Fruit fly (Drosophila melanogaster) whole organism, larva: ENCODE data around the gene CycG.

Source experiments
- noc ChIP-seq: fragments of 200-800 bp; sonication (Bioruptor generic); optimal IDR thresholded peaks from 3 replicates; lab custom pipeline; 2019; ENCODE audit warnings: missing biosample characterization, mild to moderate bottlenecking, missing genetic modification characterization, moderate library complexity

Gene CycG

DNA sequence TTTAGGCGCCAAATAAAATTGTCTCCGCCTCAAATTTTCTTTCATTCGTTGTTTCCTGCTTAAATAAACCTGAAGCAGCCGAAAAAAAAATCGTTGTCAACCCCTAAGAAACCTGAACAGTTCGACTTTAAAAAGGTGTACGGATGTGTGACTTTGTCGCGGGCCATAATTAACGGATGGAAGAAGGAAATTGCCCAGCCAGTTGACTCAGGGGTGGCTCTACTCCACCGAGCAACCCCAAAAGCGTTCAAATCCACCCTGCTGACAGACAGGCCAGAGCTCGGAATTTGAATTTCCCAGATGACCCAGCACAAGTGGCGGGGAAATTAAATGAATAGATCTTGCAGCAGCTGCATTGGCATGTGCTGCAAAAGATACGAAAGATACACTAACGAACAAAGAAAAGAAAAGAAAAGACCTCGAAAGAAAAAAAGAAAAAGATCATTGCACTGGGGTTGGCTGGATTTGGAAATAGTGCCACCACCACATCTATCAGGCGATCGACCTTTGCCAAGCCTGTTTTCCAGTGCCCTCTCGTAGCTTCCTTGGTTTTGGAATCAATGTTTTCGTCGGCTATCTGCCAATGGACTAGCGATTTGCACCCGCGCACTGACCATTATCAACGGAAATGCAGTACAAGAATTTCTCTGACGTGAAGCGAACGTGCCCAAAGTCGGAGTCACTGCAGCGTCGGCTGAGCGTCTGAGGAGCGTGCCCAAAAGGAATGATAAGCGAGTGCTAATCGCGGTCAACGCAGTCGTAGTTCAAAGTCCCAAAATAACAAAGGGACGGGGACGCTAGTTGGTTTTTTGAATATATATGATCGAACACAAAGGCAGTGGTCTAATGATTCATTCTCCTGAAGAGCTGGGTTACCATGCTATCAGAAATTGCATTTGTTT, 6.0 kb downstream of the CycG start:
- TF ChIP-seq noc: no peak

DNA sequence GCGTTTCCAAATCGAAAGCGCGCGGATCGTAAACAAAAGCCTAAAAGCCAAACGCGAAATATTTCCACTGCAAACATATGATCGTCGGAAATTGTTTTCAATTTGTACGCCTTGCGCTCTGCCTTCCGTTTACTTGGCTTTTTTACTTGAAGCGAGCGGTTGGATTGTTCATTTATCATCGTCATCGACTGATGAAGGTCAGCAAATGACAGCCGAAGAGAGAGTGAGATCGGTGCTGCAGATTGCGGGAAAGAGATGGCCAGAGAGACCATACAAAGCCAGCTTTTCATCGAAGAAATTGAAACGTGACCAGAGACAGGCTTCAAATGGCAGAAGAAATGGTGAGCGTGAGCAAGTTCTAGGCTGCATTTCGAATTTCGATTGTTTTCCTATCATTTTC, 6.7 kb downstream of the CycG start:
- TF ChIP-seq noc: no peak

DNA sequence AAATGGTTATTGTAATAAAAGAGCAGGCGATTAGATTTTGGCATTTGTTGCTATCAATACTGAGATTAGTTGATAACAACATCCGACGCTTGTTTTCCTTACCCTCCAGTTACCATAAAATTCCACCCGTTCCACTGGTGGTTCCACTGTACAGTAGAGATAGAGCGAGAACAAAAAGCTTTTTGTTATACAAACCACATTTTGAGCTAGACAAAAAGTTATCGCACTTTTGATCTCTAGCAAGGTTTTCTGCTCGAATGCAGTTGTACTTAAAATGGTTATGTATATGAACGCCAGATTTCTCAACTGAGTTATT, 7.4 kb downstream of the CycG start:
- TF ChIP-seq noc: no peak

DNA sequence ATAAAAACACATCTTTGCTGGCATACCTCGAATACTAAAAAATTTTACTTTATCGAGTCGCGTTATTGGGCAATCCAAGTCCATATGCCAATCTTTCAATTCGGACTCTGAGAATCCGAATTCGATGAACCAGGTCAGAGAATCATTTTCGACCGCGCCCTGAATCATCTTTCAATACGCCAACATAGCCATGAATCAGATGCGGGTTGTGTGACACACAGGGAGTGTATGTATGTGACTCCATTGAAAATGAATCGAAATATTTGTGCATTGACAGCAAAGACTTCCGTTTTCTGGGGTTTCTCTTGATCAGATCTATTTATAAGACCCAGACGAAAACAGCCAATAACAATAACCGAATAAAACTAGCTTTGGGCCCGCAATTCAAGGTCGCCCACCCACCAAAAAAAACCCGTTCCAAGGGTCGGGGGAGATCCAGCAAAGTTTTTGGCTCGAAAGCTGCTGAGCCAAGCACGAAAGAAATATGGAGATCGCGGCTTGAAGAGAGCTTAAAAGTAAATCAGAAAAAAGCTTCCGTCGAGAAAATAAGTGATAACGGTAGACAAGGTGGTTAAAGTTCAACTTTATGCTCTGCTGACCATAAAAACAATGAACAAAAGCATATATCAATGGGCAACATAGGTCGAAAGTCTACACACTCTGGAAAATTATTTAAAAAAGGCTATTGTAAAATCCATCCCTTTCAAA, 7.9 kb downstream of the CycG start:
- TF ChIP-seq noc: no peak

DNA sequence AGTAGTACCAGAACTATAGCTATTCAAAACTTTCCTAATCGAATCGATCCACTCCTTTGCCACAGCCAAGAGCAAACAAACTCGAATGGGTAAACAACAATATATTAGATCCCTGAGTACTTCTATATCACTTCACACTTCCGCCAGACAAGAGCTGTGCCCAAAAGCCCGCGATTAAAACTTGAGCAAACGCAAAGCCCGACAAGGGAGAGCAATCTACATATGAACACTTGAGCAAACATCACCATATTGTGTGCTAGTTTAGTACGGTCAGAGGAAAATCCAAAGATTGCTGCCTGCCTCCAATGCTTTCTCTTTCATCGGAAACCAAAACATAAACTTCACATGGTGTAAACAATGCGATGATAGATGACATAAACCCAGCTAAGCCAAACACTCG, 8.8 kb downstream of the CycG start:
- TF ChIP-seq noc: no peak

DNA sequence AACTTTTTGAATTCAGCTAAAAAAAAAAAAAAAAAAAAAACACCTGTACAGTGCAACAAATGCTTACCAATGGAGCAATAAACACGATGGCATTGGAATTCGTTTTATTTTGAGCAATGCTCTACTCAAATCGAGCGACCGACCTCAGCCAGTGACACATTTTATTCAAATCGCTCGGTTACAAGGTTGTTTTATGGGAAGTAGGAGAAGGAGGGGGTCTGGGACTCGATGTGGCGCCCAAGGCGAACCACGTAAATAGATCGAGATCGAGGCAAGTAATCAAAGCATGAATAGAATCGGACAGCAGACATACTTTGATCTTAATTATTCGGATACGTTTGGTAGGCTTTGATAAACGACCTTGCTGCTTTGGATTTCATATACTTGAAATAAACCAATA, 9.2 kb downstream of the CycG start:
- no peak for TF ChIP-seq noc

DNA sequence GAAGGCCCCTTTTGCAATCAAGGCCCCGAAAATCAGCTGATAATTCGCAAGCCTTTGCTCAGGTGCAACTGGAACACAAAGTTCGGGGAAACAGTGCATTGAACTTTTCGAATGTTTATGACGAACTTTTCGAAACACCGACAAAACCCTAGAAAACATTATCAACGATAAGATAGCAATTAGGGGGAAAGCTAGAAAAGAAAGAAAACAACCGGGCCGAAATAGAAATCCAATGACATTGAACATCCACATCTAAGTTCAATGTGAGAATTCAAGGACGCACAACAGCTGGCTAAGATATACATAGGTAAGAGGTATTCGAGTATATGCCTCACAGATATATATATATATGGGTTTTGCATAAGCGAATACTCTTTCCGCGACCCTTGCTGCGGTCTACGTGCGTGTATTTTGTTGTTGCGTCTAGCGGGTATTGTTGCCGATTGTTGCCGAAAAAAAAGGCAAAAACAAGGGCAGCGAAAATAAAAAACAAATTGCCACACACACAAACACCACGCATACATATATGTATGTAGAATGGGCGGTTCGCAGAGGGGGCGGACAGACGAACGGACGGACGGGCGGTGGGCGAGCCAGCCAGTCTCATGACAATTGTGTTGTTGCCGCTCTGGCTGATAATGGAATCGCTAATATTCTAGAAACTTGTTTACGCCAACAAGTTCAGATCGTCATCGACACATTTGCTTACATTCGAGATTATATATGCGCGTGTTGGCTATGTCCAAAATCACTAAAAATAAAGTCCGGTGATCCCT, 12.7 kb downstream of the CycG start:
- TF ChIP-seq noc: peak; percentile 67

DNA sequence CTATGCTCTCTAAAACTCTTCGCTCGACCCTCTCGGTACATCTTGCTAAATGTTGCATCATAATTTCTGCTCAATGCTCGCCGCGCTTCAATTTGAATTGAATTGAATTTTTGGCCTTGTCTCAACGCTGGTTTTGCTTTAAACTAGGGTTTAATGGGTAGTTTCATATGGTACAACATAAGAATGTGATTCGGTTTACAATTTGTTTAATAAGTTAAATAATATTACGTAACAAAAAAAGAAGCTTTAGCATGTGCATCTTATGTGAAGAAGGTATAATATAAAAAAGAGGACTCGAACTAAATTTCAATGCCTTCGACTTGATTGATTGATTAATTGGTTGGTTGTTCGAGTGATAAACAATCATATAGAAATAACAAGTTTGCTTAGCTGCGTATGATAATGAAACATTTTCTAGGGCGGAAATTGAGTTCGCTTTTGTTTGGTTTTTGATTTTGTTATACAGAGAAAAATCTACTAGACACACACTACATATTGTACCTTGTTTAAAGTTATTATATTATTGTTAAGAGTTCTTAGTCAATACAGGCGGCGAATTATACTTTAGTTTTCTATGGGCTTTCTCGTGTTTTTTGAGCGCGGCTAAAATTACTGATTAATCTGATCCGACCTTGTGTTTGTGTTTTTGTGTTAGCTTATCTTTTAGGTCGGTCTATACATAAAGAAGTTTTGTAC, 14.6 kb downstream of the CycG start:
- TF ChIP-seq noc: no peak

DNA sequence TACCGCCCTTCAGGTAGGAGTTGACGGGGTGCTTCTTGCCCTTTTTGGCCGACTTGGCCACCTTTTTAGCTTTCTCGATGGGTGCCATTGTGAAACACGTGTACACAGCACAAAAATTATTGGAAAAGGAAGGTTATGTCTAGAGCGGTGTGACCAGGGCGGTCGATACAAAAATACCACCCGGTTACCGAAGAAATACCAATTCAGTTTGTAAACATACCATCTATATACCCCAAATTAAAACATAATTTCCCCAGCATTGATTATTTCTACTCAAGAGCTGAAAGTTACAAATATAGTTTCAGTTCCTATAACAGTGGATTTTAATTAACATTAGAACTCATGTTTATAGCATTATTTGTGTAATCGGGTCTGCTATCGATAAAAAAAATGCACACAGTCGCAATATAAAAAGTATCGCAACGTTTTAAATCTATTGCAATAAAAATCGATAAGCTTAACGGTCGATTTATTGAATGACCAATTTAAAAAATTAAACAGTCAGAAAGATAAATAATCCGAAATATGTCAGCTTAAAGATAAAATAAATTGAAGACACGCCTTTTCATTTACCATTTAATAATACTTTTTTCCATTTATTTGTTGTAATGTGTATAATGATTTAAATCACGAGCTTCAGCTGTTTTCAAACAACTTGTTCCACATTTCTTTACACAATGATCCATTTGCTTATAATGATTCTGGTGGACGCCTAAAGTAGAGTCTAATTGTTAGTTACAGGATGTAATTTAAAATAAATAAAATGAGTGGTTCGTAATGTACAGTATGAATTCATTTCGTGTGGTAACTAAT, 16.2 kb downstream of the CycG start, which contains the start of gene RpL6:
Gene RpL6 (minus strand): TSS at position 134 of the 813 bp plus-strand sequence.
- no peak for TF ChIP-seq noc

DNA sequence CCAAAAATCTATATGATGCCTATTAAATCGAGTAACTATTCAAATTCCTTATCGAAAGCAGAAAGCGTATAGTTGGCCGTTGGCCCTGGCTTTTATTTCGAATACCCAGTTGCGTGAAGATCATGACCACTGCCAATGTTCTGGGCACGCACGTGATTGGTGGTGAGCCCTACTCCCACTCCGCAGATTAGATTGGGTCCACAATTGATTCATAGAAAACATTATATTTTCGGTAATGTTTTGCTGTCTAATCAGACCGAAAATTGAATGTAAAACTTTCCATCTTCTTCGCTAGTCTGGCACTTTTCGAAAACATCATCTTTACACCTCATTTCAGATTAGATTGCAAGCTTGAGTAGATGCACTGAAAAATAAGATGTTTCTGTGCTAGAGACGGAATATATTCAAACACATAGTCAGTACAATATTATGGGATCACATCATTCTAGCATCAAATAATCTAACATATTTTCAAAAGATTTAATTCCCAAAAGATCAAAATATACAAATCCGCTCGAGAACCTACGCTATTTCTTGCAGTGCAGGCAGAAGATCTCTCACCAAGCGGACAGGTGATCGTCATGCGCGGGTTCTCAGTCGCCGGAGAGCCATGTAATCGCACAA, 20.1 kb downstream of the CycG start, which contains the start of gene CG1774:
Gene CG1774 (plus strand): TSS at position 548 of the 624 bp plus-strand sequence.
- peak; percentile 95 for TF ChIP-seq noc

DNA sequence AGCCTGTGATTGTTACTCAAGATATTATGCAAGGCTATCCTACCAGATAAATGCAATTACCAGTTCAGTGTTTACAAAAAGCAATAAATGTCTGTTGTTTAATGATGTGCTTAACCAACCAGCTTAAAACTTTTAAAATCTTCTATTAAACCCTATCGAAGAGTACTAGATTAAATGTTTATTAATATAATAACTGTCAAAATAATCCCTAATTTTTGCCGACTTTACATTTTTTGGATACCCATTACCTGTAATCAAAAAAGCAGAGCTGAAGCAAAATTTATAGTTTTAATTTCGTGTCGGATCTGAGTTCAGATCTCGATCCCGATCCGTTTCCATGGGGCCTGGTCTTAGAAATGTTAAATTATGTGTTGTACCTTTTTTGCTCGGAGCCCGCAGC, 22.2 kb downstream of the CycG start, which contains the start of gene CG1638:
Gene CG1638 (plus strand): TSS at position 301 of the 400 bp plus-strand sequence.
- TF ChIP-seq noc: no peak

DNA sequence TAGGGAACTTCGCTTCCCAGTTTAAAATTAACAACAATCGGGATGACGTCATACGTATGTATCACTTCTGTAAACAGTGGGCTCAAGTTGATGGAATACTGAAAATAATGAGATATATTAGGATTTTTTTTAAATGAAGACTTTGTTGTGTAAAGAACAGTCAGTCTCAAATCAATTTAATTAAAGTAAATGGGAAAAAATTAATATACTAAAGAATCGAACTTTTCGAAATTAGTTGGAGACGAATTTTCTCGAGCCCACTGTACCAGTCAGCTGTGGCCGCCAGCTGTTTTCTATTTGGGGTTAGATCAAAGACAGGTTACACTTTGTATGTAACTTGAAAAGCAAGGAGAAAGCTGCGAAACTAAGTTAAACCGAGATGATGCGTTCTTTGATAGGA, 24.1 kb downstream of the CycG start, which contains the start of gene CG1635:
Gene CG1635 (plus strand): TSS at position 300 of the 400 bp plus-strand sequence.
- TF ChIP-seq noc: peak; percentile 100

DNA sequence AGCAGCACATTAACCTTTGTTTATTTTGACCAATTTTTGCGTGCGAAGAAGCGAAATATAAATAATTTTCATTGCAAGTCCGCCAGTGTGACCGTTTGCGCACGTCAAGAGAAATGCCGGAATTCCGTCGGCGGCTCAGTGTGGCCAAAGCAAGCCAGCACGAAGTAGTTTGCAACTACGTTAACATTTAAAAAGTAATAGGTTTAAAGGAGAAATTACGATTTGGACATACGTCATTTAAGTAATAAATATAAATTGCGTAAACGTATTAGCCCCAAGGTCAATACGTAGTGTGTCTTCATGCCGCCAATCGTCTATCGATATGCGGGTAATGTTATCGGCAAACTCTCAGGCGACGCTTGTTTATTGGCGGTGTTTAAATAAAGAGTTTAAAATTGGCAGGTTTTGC, 31.9 kb downstream of the CycG start, which contains the start of the genes pygo and rod:
Gene pygo (minus strand): TSS at position 114 of the 409 bp plus-strand sequence.
Gene rod (plus strand): TSS at position 366 of the 409 bp plus-strand sequence.
- TF ChIP-seq noc: no peak

DNA sequence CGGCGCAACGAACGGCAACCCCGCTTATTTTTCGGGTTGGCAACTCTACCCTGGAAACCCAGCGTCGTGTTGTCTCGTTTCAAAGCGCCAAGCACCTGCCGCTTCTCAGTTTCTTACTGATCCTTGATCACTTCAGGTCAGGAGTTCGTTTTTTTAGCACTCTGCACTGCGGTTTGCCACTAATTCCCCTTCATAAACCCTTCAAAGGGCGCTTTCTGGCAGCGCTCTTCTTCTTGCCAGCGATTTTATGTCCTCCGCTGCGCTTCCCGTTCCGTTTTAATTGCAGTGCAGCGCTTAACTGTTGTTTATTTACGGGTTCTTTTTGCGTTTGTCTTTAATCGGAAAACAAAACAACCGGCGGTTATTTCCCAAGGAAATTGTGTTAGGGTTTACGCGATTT, 32.4 kb downstream of the CycG start:
- TF ChIP-seq noc: no peak

DNA sequence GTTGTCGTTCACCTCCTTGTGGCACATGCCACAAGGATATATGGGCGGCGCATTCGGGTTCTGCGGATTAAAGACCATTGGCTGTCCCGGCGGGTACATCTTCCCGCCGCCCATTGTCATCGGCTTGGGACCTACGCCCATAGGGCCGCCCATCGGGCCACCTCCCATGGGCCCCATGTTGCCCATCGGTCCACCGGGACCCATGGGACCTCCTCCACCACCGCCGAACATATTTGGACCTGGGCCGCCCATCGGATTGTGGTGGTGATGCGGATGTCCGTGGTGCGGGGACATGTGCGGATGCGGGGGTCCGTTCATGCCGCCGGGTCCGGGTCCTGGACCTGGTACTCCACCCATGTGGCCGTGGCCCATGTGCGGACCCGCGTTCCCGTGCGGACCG, 35.1 kb downstream of the CycG start:
- no peak for TF ChIP-seq noc
